Worm (Caenorhabditis elegans): ENCODE measurements around the gene cng-3.

The cng-3 gene

ce11 chrIV:9511221-9511638 is 30.4 kb upstream of the cng-3 start (continued):
- TF ChIP-seq madf-9 (GFP tag; conservative IDR thresholded peaks at IDR 0.05) (0 out of 2 replicates have a peak, but pooled peaks have one; percentile 40), hif-1 (tag; optimal IDR thresholded peaks at IDR 0.05) (peak in 1 of 2 experiments; percentile 48), nhr-10 (tag; optimal IDR thresholded peaks at IDR 0.05) (peak; percentile 37), egl-27 (tag; optimal IDR thresholded peaks at IDR 0.05) (no peak), nhr-48 (tag; optimal IDR thresholded peaks at IDR 0.05) (peak; percentile 74), nhr-25 (tag; optimal IDR thresholded peaks at IDR 0.05; ENCODE audit: borderline replicate concordance, insufficient read depth) (peak; percentile 17), nhr-11 (tag; optimal IDR thresholded peaks at IDR 0.05) (no peak), nhr-42 (GFP tag; IDR thresholded peaks at IDR 0.05) (no peak), ceh-62 (tag; optimal IDR thresholded peaks at IDR 0.05) (no peak), fkh-10 (GFP tag; optimal IDR thresholded peaks at IDR 0.05) (peak; percentile 38), Y75B8A.6 (GFP tag; IDR thresholded peaks at IDR 0.05) (no peak), lin-15B (tag; optimal IDR thresholded peaks at IDR 0.05) (no peak), pha-4 (GFP tag; IDR thresholded peaks at IDR 0.05) (peak; percentile 56; the same call in 1 of the 2 replicates), pha-4 (tag; optimal IDR thresholded peaks at IDR 0.05) (no peak), dmd-8 (GFP tag; IDR thresholded peaks at IDR 0.05) (no peak), ceh-28 (tag; optimal IDR thresholded peaks at IDR 0.05) (no peak), gei-8 (GFP tag; optimal IDR thresholded peaks at IDR 0.05) (no peak), rbr-2 (tag; optimal IDR thresholded peaks at IDR 0.05) (peak; percentile 74), mdl-1 (tag; optimal IDR thresholded peaks at IDR 0.05) (peak in 1 of 2 experiments; percentile 71), hmg-1.1 (GFP tag; IDR thresholded peaks at IDR 0.05) (peak; percentile 62), lsy-2 (tag; optimal IDR thresholded peaks at IDR 0.05) (peak; percentile 33 to 73), lin-39 (tag; optimal IDR thresholded peaks at IDR 0.05) (no peak), unc-130 (GFP tag; optimal IDR thresholded peaks at IDR 0.05) (no peak), hlh-30 (tag; optimal IDR thresholded peaks at IDR 0.05; ENCODE audit: insufficient read depth) (peak; percentile 66), spr-3 (GFP tag; optimal IDR thresholded peaks at IDR 0.05) (peak; percentile 59), dve-1 (tag; optimal IDR thresholded peaks at IDR 0.05; ENCODE audit: insufficient read depth) (peak; percentile 89), madf-5 (GFP tag; IDR thresholded peaks at IDR 0.05) (no peak), nhr-102 (tag; optimal IDR thresholded peaks at IDR 0.05) (peak; percentile 67), T20F7.1 (GFP tag; optimal IDR thresholded peaks at IDR 0.05) (peak; percentile 65), ztf-11 (tag; optimal IDR thresholded peaks at IDR 0.05) (no peak), vab-7 (GFP tag; IDR thresholded peaks at IDR 0.05) (no peak; the same call in 1 of the 2 replicates), mdt-29 (GFP tag; IDR thresholded peaks at IDR 0.05) (0 out of 2 replicates have a peak, but pooled peaks have one; percentile 28), Y5F2A.4 (GFP tag; optimal IDR thresholded peaks at IDR 0.05) (no peak), nhr-77 (tag; optimal IDR thresholded peaks at IDR 0.05) (no peak), ZK546.5 (tag; optimal IDR thresholded peaks at IDR 0.05) (no peak), ztf-7 (tag; optimal IDR thresholded peaks at IDR 0.05) (peak; percentile 19), Y48G9A.11 (GFP tag; IDR thresholded peaks at IDR 0.05) (peak; percentile 68; the same call in 1 of the 2 replicates), nhr-111 (GFP tag; optimal IDR thresholded peaks at IDR 0.05) (no peak), set-16 (GFP tag; IDR thresholded peaks at IDR 0.05) (peak; percentile 48; the same call in 1 of the 2 replicates), php-3 (GFP tag; IDR thresholded peaks at IDR 0.05) (no peak; the same call in 1 of the 2 replicates), ces-1 (GFP tag; optimal IDR thresholded peaks at IDR 0.05) (peak; percentile 62), zip-2 (tag; optimal IDR thresholded peaks at IDR 0.05) (peak; percentile 39), lim-7 (GFP tag; IDR thresholded peaks at IDR 0.05) (0 out of 2 replicates have a peak, but pooled peaks have one; percentile 26), T26A8.4 (GFP tag; IDR thresholded peaks at IDR 0.05) (peak; percentile 81), unc-62 (GFP tag; optimal IDR thresholded peaks at IDR 0.05 in 1 of 2) (peak in 1 of 2 experiments; percentile 86), unc-62 (tag; optimal IDR thresholded peaks at IDR 0.05) (no peak), daf-8 (GFP tag; IDR thresholded peaks at IDR 0.05) (no peak), lin-1 (GFP tag; IDR thresholded peaks at IDR 0.05) (no peak), attf-4 (tag; optimal IDR thresholded peaks at IDR 0.05) (no peak), ceh-20 (GFP tag; IDR thresholded peaks at IDR 0.05) (peak; percentile 40; the same call in 1 of the 2 replicates), nhr-41 (GFP tag; IDR thresholded peaks at IDR 0.05) (no peak)
